Worm (Caenorhabditis elegans) whole organism, L2 larva: Measurements from ENCODE around the gene T18D3.5.
A peak's percentile ranks its signal among the peaks of the same experiment; 100 is the strongest.

Source experiments
- C34F6.9 ChIP-seq: fragments of 150-350 bp; optimal IDR thresholded peaks from 2 replicates; lab custom pipeline; 2014; ENCODE audit warnings: missing biosample characterization, missing genetic modification characterization
- F13H6.1 ChIP-seq: sonication (generic microtip); optimal IDR thresholded peaks from 2 replicates; lab custom pipeline; 2016; ENCODE audit warnings: missing genetic modification characterization, missing compliant biosample characterization
- Y55F3AM.14 ChIP-seq: fragments of 200-800 bp; sonication (Bioruptor generic); optimal IDR thresholded peaks from 2 replicates; lab custom pipeline; 2018; ENCODE audit warnings: mild to moderate bottlenecking, missing genetic modification characterization, missing compliant biosample characterization
- alr-1 ChIP-seq: fragments of 150-350 bp; optimal IDR thresholded peaks from 2 replicates; lab custom pipeline; 2014; ENCODE audit warnings: missing biosample characterization, missing genetic modification characterization
- aly-2 ChIP-seq: fragments of 150-350 bp; optimal IDR thresholded peaks from 2 replicates; lab custom pipeline; 2014; ENCODE audit warnings: missing biosample characterization, missing genetic modification characterization
- ama-1 ChIP-seq: fragments of 150-350 bp; optimal IDR thresholded peaks from 2 replicates; lab custom pipeline; 2018; ENCODE audit warnings: inconsistent platforms
- ceh-82 ChIP-seq: fragments of 150-350 bp; optimal IDR thresholded peaks from 2 replicates; lab custom pipeline; 2014; ENCODE audit warnings: missing biosample characterization, missing genetic modification characterization
- crh-2 ChIP-seq: sonication (generic microtip); optimal IDR thresholded peaks from 2 replicates; lab custom pipeline; 2017; ENCODE audit warnings: missing biosample characterization, missing genetic modification characterization
- dmd-4 ChIP-seq: sonication (generic microtip); optimal IDR thresholded peaks from 2 replicates; lab custom pipeline; 2017; ENCODE audit warnings: missing biosample characterization, missing genetic modification characterization
- elt-1 ChIP-seq: fragments of 150-350 bp; optimal IDR thresholded peaks from 2 replicates; lab custom pipeline; 2014; ENCODE audit warnings: missing biosample characterization, missing genetic modification characterization
- fos-1 ChIP-seq: fragments of 150-350 bp; optimal IDR thresholded peaks from 2 replicates; lab custom pipeline; 2014; ENCODE audit warnings: missing biosample characterization, missing genetic modification characterization
- lin-39 ChIP-seq: fragments of 150-350 bp; optimal IDR thresholded peaks from 2 replicates; lab custom pipeline; 2014; ENCODE audit warnings: missing biosample characterization, missing genetic modification reagents, missing genetic modification characterization
- lsy-2 ChIP-seq, 2 experiments: fragments of 150-350 bp in 1 of 2; sonication (generic microtip) in 1 of 2; optimal IDR thresholded peaks; 2 replicates each; lab custom pipeline; 2014 to 2017; ENCODE audit warnings: missing biosample characterization in 2 of 2, missing genetic modification characterization in 2 of 2
- mbf-1 ChIP-seq: sonication (generic microtip); optimal IDR thresholded peaks from 2 replicates; lab custom pipeline; 2017; ENCODE audit warnings: missing biosample characterization, missing genetic modification characterization
- nhr-10 ChIP-seq: sonication (generic microtip); optimal IDR thresholded peaks from 2 replicates; lab custom pipeline; 2017; ENCODE audit warnings: missing biosample characterization, missing genetic modification characterization
- nhr-12 ChIP-seq: fragments of 150-350 bp; optimal IDR thresholded peaks from 2 replicates; lab custom pipeline; 2014; ENCODE audit warnings: missing biosample characterization, missing genetic modification characterization
- nhr-129 ChIP-seq: fragments of 150-350 bp; optimal IDR thresholded peaks from 2 replicates; lab custom pipeline; 2014; ENCODE audit warnings: missing biosample characterization, missing genetic modification characterization
- nhr-21 ChIP-seq: fragments of 150-350 bp; optimal IDR thresholded peaks from 2 replicates; lab custom pipeline; 2014; ENCODE audit warnings: missing biosample characterization, missing genetic modification characterization
- nhr-23 ChIP-seq: fragments of 150-350 bp; optimal IDR thresholded peaks from 2 replicates; lab custom pipeline; 2014; ENCODE audit warnings: missing biosample characterization, missing genetic modification reagents, missing genetic modification characterization
- nhr-25 ChIP-seq: fragments of 150-350 bp; sonication (generic microtip); optimal IDR thresholded peaks from 3 replicates; lab custom pipeline; 2014; ENCODE audit warnings: missing biosample characterization, missing genetic modification characterization
- nhr-6 ChIP-seq: fragments of 150-350 bp; optimal IDR thresholded peaks from 2 replicates; lab custom pipeline; 2014; ENCODE audit warnings: missing biosample characterization, missing genetic modification characterization
- peb-1 ChIP-seq: fragments of 150-350 bp; optimal IDR thresholded peaks from 2 replicates; lab custom pipeline; 2014; ENCODE audit warnings: missing biosample characterization, missing genetic modification characterization
- sem-4 ChIP-seq: fragments of 150-350 bp; optimal IDR thresholded peaks from 2 replicates; lab custom pipeline; 2014; ENCODE audit warnings: missing biosample characterization, missing genetic modification reagents, missing genetic modification characterization
- skn-1 ChIP-seq: sonication (generic microtip); optimal IDR thresholded peaks from 2 replicates; lab custom pipeline; 2017; ENCODE audit warnings: missing biosample characterization, missing genetic modification characterization
- sma-3 ChIP-seq: sonication (generic microtip); optimal IDR thresholded peaks from 2 replicates; lab custom pipeline; 2016; ENCODE audit warnings: missing genetic modification reagents, missing genetic modification characterization, missing compliant biosample characterization
- sma-9 ChIP-seq, 2 experiments: fragments of 150-350 bp in 1 of 2; sonication (generic microtip) in 1 of 2; optimal IDR thresholded peaks; 2 replicates each; lab custom pipeline; 2014 to 2016; ENCODE audit warnings: missing genetic modification characterization in 2 of 2, mild to moderate bottlenecking in 1 of 2, missing biosample characterization in 1 of 2, missing compliant biosample characterization in 1 of 2, missing genetic modification reagents in 1 of 2, moderate library complexity in 1 of 2
- unc-39 ChIP-seq: fragments of 150-350 bp; optimal IDR thresholded peaks from 2 replicates; lab custom pipeline; 2014; ENCODE audit warnings: missing biosample characterization, missing genetic modification characterization
- unc-62 ChIP-seq: fragments of 150-350 bp; optimal IDR thresholded peaks from 2 replicates; lab custom pipeline; 2014; ENCODE audit warnings: missing biosample characterization, missing genetic modification reagents, missing genetic modification characterization
- zag-1 ChIP-seq: fragments of 150-350 bp; optimal IDR thresholded peaks from 2 replicates; lab custom pipeline; 2014; ENCODE audit warnings: missing biosample characterization, missing genetic modification characterization
- ztf-1 ChIP-seq: fragments of 200-800 bp; sonication (Bioruptor generic); conservative IDR thresholded peaks from 2 replicates; pipeline ENCODE4 v1.3.6; 2022; ENCODE audit warnings: missing genetic modification characterization, missing compliant biosample characterization
- ztf-4 ChIP-seq: fragments of 150-350 bp; optimal IDR thresholded peaks from 2 replicates; lab custom pipeline; 2014; ENCODE audit warnings: missing biosample characterization, missing genetic modification characterization

T18D3.5 gene

DNA sequence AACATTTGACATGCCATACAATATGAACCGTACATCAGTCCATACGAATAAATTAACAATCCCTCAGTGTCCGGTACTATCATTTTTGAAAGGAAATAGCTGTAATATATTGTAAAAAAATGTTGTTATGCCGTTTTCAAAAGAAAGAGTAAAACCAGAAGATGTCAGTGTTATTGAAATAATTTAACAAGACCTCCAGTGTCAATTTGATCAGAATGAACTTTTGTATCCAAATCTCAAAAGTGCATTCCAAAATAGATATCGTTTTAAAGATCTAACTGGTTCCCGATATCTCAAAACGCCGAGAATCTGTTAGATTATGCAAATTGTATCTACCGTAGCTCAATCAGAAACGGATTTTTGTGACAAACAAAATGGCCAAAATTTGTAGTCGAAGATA, 2.0 kb upstream of the T18D3.5 start, which contains the start of gene odr-7:
odr-7 (minus strand) TSS at position 101 of the 400 bp plus-strand sequence.
- TF ChIP-seq nhr-25 (tag; lab: Kevin White, UChicago) = no peak
- TF ChIP-seq lsy-2 (tag; optimal IDR thresholded peaks at IDR 0.05; lab: Kevin White, UChicago) = no peak
- no peak for TF ChIP-seq lin-39 (tag; lab: Kevin White, UChicago)
- TF ChIP-seq, all 48 proteins: peak for 0

DNA sequence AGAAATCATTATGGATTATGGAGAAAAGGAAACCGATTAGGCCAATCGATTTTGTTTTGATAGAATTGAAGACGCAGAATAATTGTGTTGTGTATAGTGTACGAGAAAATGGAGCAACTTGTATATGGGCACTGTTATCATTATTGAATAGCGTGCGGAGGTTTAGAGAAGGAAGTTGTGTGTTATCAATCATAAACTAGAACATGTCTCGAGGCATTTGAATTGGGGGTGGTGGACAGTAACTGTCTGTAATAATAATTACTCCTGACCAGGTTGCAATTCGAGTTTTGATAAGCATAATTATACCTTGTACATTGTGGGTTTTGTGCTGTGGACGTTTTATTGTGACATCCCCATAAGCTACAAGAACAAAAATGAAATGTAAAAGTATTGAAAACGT, 3.2 kb downstream of the T18D3.5 start, which contains the start of gene cdf-2:
cdf-2 (minus strand) TSS at position 149 of the 400 bp plus-strand sequence.
- TF ChIP-seq skn-1 (tag; lab: Kevin White, UChicago) = no peak
- peak; percentile 46 for TF ChIP-seq fos-1 (tag; lab: Kevin White, UChicago)
- TF ChIP-seq sma-9 (GFP tag; optimal IDR thresholded peaks at IDR 0.05; lab: Kevin White, UChicago) = peak; percentile 38
- no peak for TF ChIP-seq sma-9 (tag; optimal IDR thresholded peaks at IDR 0.05; lab: Kevin White, UChicago)

- peak; percentile 28 for TF ChIP-seq F13H6.1 (tag; lab: Kevin White, UChicago)
- no peak for TF ChIP-seq mbf-1 (tag; lab: Kevin White, UChicago)
Measured at ce11 chrX:12467660-12468111, 4.1 kb downstream of the T18D3.5 start, which contains the start of gene myo-2. Gene myo-2, plus strand, starts transcription at chrX:12468061.

DNA sequence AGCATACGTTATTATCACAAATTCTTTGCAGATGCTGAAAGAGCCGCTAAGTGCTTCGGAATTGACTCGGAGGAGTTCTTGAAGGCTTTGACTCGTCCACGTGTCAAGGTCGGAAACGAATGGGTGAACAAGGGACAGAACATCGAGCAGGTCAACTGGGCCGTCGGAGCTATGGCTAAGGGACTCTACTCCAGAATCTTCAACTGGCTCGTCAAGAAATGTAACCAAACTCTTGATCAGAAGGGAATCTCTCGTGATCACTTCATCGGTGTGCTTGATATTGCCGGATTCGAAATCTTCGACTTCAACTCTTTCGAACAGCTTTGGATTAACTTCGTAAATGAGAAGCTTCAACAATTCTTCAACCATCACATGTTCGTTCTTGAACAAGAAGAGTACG, 6.2 kb downstream of the T18D3.5 start:
- TF ChIP-seq nhr-12 (tag; lab: Kevin White, UChicago) = no peak
- no peak for TF ChIP-seq ceh-82
- TF ChIP-seq dmd-4 (tag; lab: Kevin White, UChicago) = no peak
- TF ChIP-seq unc-39 (tag; lab: Kevin White, UChicago) = no peak
- TF ChIP-seq lin-39 (tag; lab: Kevin White, UChicago) = no peak
- no peak for TF ChIP-seq nhr-6
- TF ChIP-seq aly-2 (tag; lab: Kevin White, UChicago) = no peak
- TF ChIP-seq mbf-1 (tag; lab: Kevin White, UChicago) = no peak
- no peak for TF ChIP-seq lsy-2 (tag; optimal IDR thresholded peaks at IDR 0.05; lab: Kevin White, UChicago)
- TF ChIP-seq, all 48 proteins: peak for 0

- no peak for TF ChIP-seq Y55F3AM.14 (GFP tag; lab: Kevin White, UChicago)
- no peak for TF ChIP-seq crh-2 (tag; lab: Kevin White, UChicago)
- TF ChIP-seq nhr-10 (tag; lab: Kevin White, UChicago) = no peak
- no peak for TF ChIP-seq fos-1 (tag; lab: Kevin White, UChicago)
- TF ChIP-seq ama-1 (lab: Kevin White, UChicago) = no peak
- no peak for TF ChIP-seq unc-62
- TF ChIP-seq alr-1 (tag; lab: Kevin White, UChicago) = no peak
- no peak for TF ChIP-seq nhr-21 (tag; lab: Kevin White, UChicago)
- no peak for TF ChIP-seq nhr-23 (tag; lab: Kevin White, UChicago)
- TF ChIP-seq lsy-2 (tag; optimal IDR thresholded peaks at IDR 0.05; lab: Kevin White, UChicago) = no peak
- no peak for TF ChIP-seq zag-1 (tag; lab: Kevin White, UChicago)
- TF ChIP-seq elt-1 (tag; lab: Kevin White, UChicago) = no peak
- TF ChIP-seq ztf-4 (tag; lab: Kevin White, UChicago) = no peak
- no peak for TF ChIP-seq ztf-1 (GFP tag; lab: Robert Waterston, UW)
- no peak for TF ChIP-seq ceh-82
- no peak for TF ChIP-seq nhr-129 (tag; lab: Kevin White, UChicago)
Measured at ce11 chrX:12472232-12472631, 8.6 kb downstream of the T18D3.5 start.

ce11 chrX:12476412-12476811, 12.8 kb downstream of the T18D3.5 start:
- TF ChIP-seq peb-1 (tag; lab: Kevin White, UChicago) = no peak
- no peak for TF ChIP-seq dmd-4 (tag; lab: Kevin White, UChicago)
- TF ChIP-seq nhr-6 = no peak
- no peak for TF ChIP-seq sem-4 (tag; lab: Kevin White, UChicago)
- TF ChIP-seq lin-39 (tag; lab: Kevin White, UChicago) = no peak
- TF ChIP-seq sma-9 (GFP tag; optimal IDR thresholded peaks at IDR 0.05; lab: Kevin White, UChicago) = no peak
- no peak for TF ChIP-seq sma-9 (tag; optimal IDR thresholded peaks at IDR 0.05; lab: Kevin White, UChicago)
- TF ChIP-seq C34F6.9 = no peak
- TF ChIP-seq sma-3 (GFP tag; lab: Kevin White, UChicago) = no peak
